Fruit fly (Drosophila melanogaster): ENCODE measurements around the gene CG9132.

CG9132 gene

DNA sequence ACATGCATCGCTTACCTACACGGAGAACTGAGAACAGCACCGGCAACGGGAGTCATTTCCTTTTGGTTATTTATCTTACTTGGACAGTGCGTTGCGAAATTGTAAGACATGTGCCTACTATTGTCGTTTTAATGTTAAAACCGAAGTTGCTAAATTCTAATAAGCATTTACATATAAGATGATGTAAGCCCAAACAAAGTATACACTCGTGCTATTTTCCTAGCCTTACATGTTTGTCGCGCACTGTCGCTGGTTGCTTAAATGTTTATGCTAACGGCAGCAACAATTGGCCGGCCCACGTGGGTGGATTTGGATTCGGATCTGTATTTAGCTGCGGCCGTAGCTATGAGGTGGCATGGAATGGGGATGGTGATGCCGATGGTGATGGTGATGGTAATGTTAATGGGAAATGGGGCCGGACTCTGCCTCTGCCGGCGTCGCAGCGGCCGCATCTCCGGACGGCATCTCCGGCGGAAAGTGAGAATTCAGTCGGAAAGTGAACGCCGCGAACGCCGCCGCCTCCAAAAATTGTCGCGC, 10.8 kb upstream of the CG9132 start, which contains the start of gene CG4829 (continued):
- peak; percentile 38 for TF ChIP-seq CG7368 (GFP tag; optimal IDR thresholded peaks at IDR 0.05)
- TF ChIP-seq CG15336 (GFP tag; IDR thresholded peaks at IDR 0.05): peak; percentile 67; the same call in 1 of the 2 replicates
- TF ChIP-seq fkh (GFP tag; optimal IDR thresholded peaks at IDR 0.05): peak; percentile 39
- TF ChIP-seq topi (GFP tag; optimal IDR thresholded peaks at IDR 0.05): peak; percentile 64
- TF ChIP-seq Gug (GFP tag; IDR thresholded peaks at IDR 0.05): peak; percentile 62
- peak; percentile 85 for TF ChIP-seq Eip78C (GFP tag)
- TF ChIP-seq CG31627 (GFP tag; optimal IDR thresholded peaks at IDR 0.05): peak; percentile 58
- peak; percentile 58 for TF ChIP-seq CG32006 (GFP tag; optimal IDR thresholded peaks at IDR 0.05)

DNA sequence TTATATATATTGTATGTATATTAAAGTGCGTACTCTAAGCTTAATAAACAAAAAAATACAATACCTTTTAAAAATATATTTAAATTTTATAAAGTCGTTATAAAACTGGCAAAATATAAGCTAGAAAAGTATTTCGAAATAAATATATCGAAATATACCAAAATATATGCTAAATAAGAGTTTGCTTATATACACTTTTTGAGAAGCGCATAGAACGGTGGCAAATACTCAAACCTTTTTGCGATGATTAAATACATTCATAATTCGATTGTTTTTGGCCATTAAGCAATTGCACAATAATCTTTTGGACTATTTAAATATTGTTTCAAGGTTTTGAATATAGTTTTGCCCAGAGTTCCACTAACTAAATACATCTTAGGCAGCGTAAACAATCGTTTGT, 8.6 kb upstream of the CG9132 start:
- TF ChIP-seq CG6808 (GFP tag; optimal IDR thresholded peaks at IDR 0.05): no peak
- no peak for TF ChIP-seq Eip93F (GFP tag; optimal IDR thresholded peaks at IDR 0.05)
- no peak for TF ChIP-seq Blimp-1 (GFP tag; optimal IDR thresholded peaks at IDR 0.05)
- TF ChIP-seq salr (GFP tag; optimal IDR thresholded peaks at IDR 0.05): no peak
- no peak for TF ChIP-seq dsx (GFP tag; optimal IDR thresholded peaks at IDR 0.05; ENCODE audit: poor library complexity, severe bottlenecking)
- TF ChIP-seq Hr39 (GFP tag; optimal IDR thresholded peaks at IDR 0.05): no peak
- no peak for TF ChIP-seq CG15336 (GFP tag; IDR thresholded peaks at IDR 0.05)
- no peak for TF ChIP-seq pdm3 (GFP tag; optimal IDR thresholded peaks at IDR 0.05)
- TF ChIP-seq Met (GFP tag; optimal IDR thresholded peaks at IDR 0.05): no peak
- no peak for TF ChIP-seq dac (GFP tag; optimal IDR thresholded peaks at IDR 0.05)
- TF ChIP-seq OdsH (GFP tag; optimal IDR thresholded peaks at IDR 0.05): no peak
- no peak for TF ChIP-seq CG10631 (GFP tag; optimal IDR thresholded peaks at IDR 0.05)
- TF ChIP-seq CG10669 (GFP tag; optimal IDR thresholded peaks at IDR 0.05): no peak
- no peak for TF ChIP-seq CG6163 (GFP tag; IDR thresholded peaks at IDR 0.05)

DNA sequence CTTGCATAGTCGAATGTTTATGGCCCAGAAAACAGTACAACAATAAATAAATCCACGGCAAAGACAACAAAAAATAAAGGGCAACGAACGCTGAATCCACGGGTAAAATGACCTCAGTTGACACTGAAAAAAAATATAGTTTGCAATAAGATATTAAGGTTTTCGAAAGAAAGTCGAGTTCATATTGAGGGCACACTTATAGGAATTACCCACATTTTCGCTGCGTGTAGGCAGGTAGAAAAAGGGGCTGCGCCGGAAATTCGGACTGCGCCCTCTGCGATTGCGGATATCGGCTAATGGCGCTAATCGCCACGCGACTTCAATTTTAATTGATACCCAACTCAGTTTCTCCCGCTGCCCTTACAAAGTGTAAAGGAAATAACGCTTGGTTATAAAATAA, 8.1 kb upstream of the CG9132 start:
- TF ChIP-seq Eip78C (GFP tag): peak; percentile 29
- no peak for TF ChIP-seq salr (GFP tag; optimal IDR thresholded peaks at IDR 0.05)

DNA sequence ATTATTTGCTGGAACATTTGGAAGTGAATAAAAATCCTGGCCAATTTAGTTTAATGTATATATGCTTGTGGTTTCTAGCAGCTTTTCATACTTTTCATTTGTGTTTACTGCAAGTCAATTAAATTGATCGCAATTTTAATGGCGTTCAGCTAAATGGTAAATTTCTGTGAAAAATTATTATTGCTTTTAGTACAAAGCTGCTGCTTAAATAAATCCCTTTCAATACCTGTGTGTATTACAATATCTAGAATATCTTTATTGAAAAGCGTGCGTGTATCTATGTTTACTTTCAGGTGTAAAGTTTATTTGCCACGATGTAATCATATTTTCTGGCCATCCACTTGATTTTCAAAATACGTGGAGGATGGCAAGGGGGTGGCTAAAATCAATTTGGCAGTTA, 5.3 kb upstream of the CG9132 start, which contains the start of gene ppk28:
ppk28 (plus strand) TSS at position 301 of the 400 bp plus-strand sequence.
- TF ChIP-seq acj6 (GFP tag; optimal IDR thresholded peaks at IDR 0.05): no peak
- TF ChIP-seq CG1621 (tag; optimal IDR thresholded peaks at IDR 0.05): no peak
- TF ChIP-seq CG11902 (GFP tag; optimal IDR thresholded peaks at IDR 0.05): no peak
- TF ChIP-seq fd85E (GFP tag; optimal IDR thresholded peaks at IDR 0.05): no peak

DNA sequence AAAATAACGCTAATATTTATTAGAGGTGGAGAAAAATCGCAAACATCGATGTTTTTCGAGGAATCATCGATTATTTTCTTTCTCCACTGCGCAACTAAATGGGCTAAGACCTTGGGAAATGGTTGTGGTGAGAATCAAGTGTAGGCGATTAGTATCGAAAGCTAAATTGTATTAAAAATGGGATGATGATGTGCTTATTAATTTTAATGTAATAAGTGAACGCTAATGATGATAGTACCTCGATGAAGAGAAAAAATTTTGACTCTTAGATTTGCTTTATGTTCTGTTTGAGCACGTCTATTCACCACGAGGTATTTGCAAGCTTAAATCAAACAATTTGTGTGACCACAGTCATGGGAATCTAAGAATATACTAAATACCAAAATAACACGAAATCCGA, 2.8 kb upstream of the CG9132 start, which contains the start of the genes Rai1 and CG13005:
Rai1 (minus strand) TSS at position 46 of the 400 bp plus-strand sequence.
CG13005 (plus strand) TSS at position 352 of the 400 bp plus-strand sequence.
- peak; percentile 36 for TF ChIP-seq Eip78C (GFP tag)
- no peak for TF ChIP-seq lz (GFP tag; optimal IDR thresholded peaks at IDR 0.05)
- TF ChIP-seq CG16779 (tag; optimal IDR thresholded peaks at IDR 0.05): no peak
- no peak for TF ChIP-seq CG34406 (GFP tag; optimal IDR thresholded peaks at IDR 0.05)
- no peak for TF ChIP-seq salr (GFP tag; optimal IDR thresholded peaks at IDR 0.05)
- TF ChIP-seq CG1621 (tag; optimal IDR thresholded peaks at IDR 0.05): peak; percentile 34
- TF ChIP-seq esn (GFP tag; optimal IDR thresholded peaks at IDR 0.05): peak; percentile 8

DNA sequence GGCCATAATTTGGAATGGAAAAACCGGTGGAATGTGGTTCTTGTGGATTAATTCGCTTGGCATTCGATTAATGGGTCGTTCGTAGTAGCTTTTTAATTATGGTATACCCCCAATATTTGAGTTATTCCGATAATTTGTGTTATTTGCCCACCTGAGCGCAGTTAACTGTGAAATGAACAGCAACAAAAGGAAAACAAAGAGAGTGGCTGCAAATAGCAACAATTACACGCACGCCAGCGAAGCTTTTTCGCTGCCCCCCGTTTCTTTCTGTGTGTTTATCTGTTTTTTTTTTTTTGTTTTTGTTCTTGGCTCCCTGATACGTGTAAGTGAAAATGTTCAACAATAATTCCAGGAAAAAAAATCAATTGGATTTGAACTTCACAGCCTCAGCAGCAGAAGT, 596 bp downstream of the CG9132 start:
- TF ChIP-seq Lpt (GFP tag; optimal IDR thresholded peaks at IDR 0.05): no peak
- no peak for TF ChIP-seq Hr39 (GFP tag; optimal IDR thresholded peaks at IDR 0.05)
- TF ChIP-seq topi (GFP tag; optimal IDR thresholded peaks at IDR 0.05): no peak
- TF ChIP-seq Smox (GFP tag; optimal IDR thresholded peaks at IDR 0.05): no peak
- TF ChIP-seq Gug (GFP tag; IDR thresholded peaks at IDR 0.05): peak; percentile 10; the same call in 1 of the 2 replicates
- peak; percentile 74 for TF ChIP-seq Sox14 (GFP tag; optimal IDR thresholded peaks at IDR 0.05)
- no peak for TF ChIP-seq CG6854 (GFP tag; optimal IDR thresholded peaks at IDR 0.05)
- peak; percentile 67 for TF ChIP-seq Eip78C (GFP tag)
- peak; percentile 14 for TF ChIP-seq esn (GFP tag; optimal IDR thresholded peaks at IDR 0.05)
- no peak for TF ChIP-seq ss (GFP tag; optimal IDR thresholded peaks at IDR 0.05)

Measured in whole organism, prepupa.